Fruit fly (Drosophila melanogaster) whole organism, wandering third instar larva: ENCODE measurements around the gene Pglym78.

Experiments used
- Abd-B ChIP-seq: fragments of >200 bp; optimal IDR thresholded peaks from 2 replicates; lab custom pipeline; 2017; ENCODE audit warnings: missing biosample characterization, missing genetic modification characterization
- CG32264 ChIP-seq: fragments of 200-800 bp; sonication (Bioruptor generic); optimal IDR thresholded peaks from 2 replicates; lab custom pipeline; 2016; ENCODE audit warnings: missing biosample characterization, missing genetic modification characterization
- CG9705 ChIP-seq: fragments of 200-800 bp; sonication (Bioruptor generic); optimal IDR thresholded peaks from 2 replicates; lab custom pipeline; 2018; ENCODE audit warnings: missing biosample characterization, mild to moderate bottlenecking, missing genetic modification characterization
- CrebA ChIP-seq: fragments of 200-800 bp; sonication (Bioruptor generic); optimal IDR thresholded peaks from 2 replicates; lab custom pipeline; 2016; ENCODE audit warnings: missing biosample characterization, mild to moderate bottlenecking, missing genetic modification characterization, borderline replicate concordance
- Dfd ChIP-seq: fragments of >200 bp; optimal IDR thresholded peaks from 2 replicates; lab custom pipeline; 2017; ENCODE audit warnings: missing biosample characterization, missing genetic modification characterization
- Dif ChIP-seq: fragments of 200-275, 200-300 bp; sonication (Bioruptor generic); optimal IDR thresholded peaks from 2 replicates; lab custom pipeline; 2018; ENCODE audit warnings: missing biosample characterization, missing genetic modification characterization; ENCODE audit not compliant: partially characterized antibody
- GATAd ChIP-seq: sonication (Bioruptor generic); optimal IDR thresholded peaks from 2 replicates; lab custom pipeline; 2016; ENCODE audit warnings: missing biosample characterization, missing genetic modification characterization
- HLH106 ChIP-seq: fragments of 200-800 bp; optimal IDR thresholded peaks from 3 replicates; lab custom pipeline; 2019; ENCODE audit warnings: missing biosample characterization, mild to moderate bottlenecking, missing genetic modification characterization, moderate library complexity
- Hnf4 ChIP-seq: fragments of 200-800 bp; sonication (Bioruptor generic); optimal IDR thresholded peaks from 2 replicates; lab custom pipeline; 2016; ENCODE audit warnings: missing biosample characterization, mild to moderate bottlenecking, missing genetic modification characterization
- Hr78 ChIP-seq: fragments of >200 bp; optimal IDR thresholded peaks from 2 replicates; lab custom pipeline; 2017; ENCODE audit warnings: missing biosample characterization, missing genetic modification characterization
- Hr83 ChIP-seq: fragments of 200-300 bp; sonication (Bioruptor generic); optimal IDR thresholded peaks from 2 replicates; lab custom pipeline; 2016; ENCODE audit warnings: missing biosample characterization, mild to moderate bottlenecking, missing genetic modification characterization, moderate library complexity; ENCODE audit not compliant: poor library complexity, severe bottlenecking
- Jra ChIP-seq: sonication (Bioruptor generic); optimal IDR thresholded peaks from 2 replicates; lab custom pipeline; 2016; ENCODE audit warnings: missing biosample characterization, missing genetic modification characterization
- Mio ChIP-seq: sonication (Bioruptor generic); optimal IDR thresholded peaks from 2 replicates; lab custom pipeline; 2016; ENCODE audit warnings: missing biosample characterization, missing genetic modification characterization
- Myc ChIP-seq: fragments of >200 bp; optimal IDR thresholded peaks from 2 replicates; lab custom pipeline; 2017
- N ChIP-seq: fragments of >200 bp; optimal IDR thresholded peaks from 2 replicates; lab custom pipeline; 2018; ENCODE audit warnings: missing biosample characterization, missing external identifiers, missing genetic modification characterization
- OdsH ChIP-seq: fragments of 200-800 bp; sonication (Bioruptor generic); optimal IDR thresholded peaks from 2 replicates; lab custom pipeline; 2016; ENCODE audit warnings: missing biosample characterization, mild to moderate bottlenecking, missing genetic modification characterization
- Rel ChIP-seq, 2 experiments: fragments of 200-800 bp; sonication (Bioruptor generic) in 1 of 2; optimal IDR thresholded peaks; 2 replicates in 1 of 2; 3 replicates in 1 of 2; lab custom pipeline; 2016 to 2019; ENCODE audit warnings: mild to moderate bottlenecking in 2 of 2, missing biosample characterization in 2 of 2, missing genetic modification characterization in 2 of 2, moderate library complexity in 1 of 2
- Sp1 ChIP-seq: fragments of 200-800 bp; sonication (Bioruptor generic); optimal IDR thresholded peaks from 3 replicates; lab custom pipeline; 2019; ENCODE audit warnings: missing biosample characterization, mild to moderate bottlenecking, missing genetic modification characterization, moderate library complexity
- Vsx2 ChIP-seq: fragments of 200-300, 225-300 bp; sonication (Bioruptor generic); optimal IDR thresholded peaks from 2 replicates; lab custom pipeline; 2018; ENCODE audit warnings: missing biosample characterization, missing genetic modification characterization; ENCODE audit not compliant: partially characterized antibody
- br ChIP-seq: fragments of 200-800 bp; sonication (Bioruptor generic); optimal IDR thresholded peaks from 2 replicates; lab custom pipeline; 2016; ENCODE audit warnings: missing biosample characterization, missing genetic modification characterization
- brk ChIP-seq: fragments of 200-800 bp; sonication (Bioruptor generic); optimal IDR thresholded peaks from 2 replicates; lab custom pipeline; 2016; ENCODE audit warnings: missing biosample characterization, mild to moderate bottlenecking, missing genetic modification characterization
- dl ChIP-seq, 2 experiments: fragments of 175-275, 200-275 bp in 1 of 2; fragments of 200-275 bp in 1 of 2; sonication (Bioruptor generic); optimal IDR thresholded peaks; lab custom pipeline; 2018; ENCODE audit warnings: mild to moderate bottlenecking in 2 of 2, missing biosample characterization in 2 of 2, missing genetic modification characterization in 2 of 2, moderate library complexity in 2 of 2; ENCODE audit not compliant: partially characterized antibody in 2 of 2, insufficient read depth in 1 of 2
- dmrt93B ChIP-seq: fragments of 200-800 bp; sonication (Bioruptor generic); optimal IDR thresholded peaks from 2 replicates; lab custom pipeline; 2018; ENCODE audit warnings: missing biosample characterization, mild to moderate bottlenecking, missing genetic modification characterization
- dsf ChIP-seq: sonication (Bioruptor generic); optimal IDR thresholded peaks from 2 replicates; lab custom pipeline; 2016; ENCODE audit warnings: missing biosample characterization, missing genetic modification characterization, borderline replicate concordance
- ey ChIP-seq: fragments of 200-800 bp; sonication (Bioruptor generic); optimal IDR thresholded peaks from 2 replicates; lab custom pipeline; 2016; ENCODE audit warnings: missing biosample characterization, missing genetic modification characterization
- foxo ChIP-seq, 2 experiments: fragments of 200-800 bp; sonication (Bioruptor generic); optimal IDR thresholded peaks; 2 replicates in 1 of 2; 3 replicates in 1 of 2; lab custom pipeline; 2016 to 2017; ENCODE audit warnings: missing biosample characterization in 2 of 2, missing genetic modification characterization in 2 of 2
- fru ChIP-seq: fragments of 200-800 bp; sonication (Bioruptor generic); optimal IDR thresholded peaks from 3 replicates; lab custom pipeline; 2016; ENCODE audit warnings: missing biosample characterization, mild to moderate bottlenecking, missing genetic modification characterization
- h ChIP-seq: fragments of 200-800 bp; sonication (Bioruptor generic); optimal IDR thresholded peaks from 3 replicates; lab custom pipeline; 2016; ENCODE audit warnings: missing biosample characterization, mild to moderate bottlenecking, missing genetic modification characterization
- jim ChIP-seq: fragments of 175-275, 200-325 bp; sonication (Bioruptor generic); optimal IDR thresholded peaks from 2 replicates; lab custom pipeline; 2016; ENCODE audit warnings: missing biosample characterization, mild to moderate bottlenecking, missing genetic modification characterization
- lola ChIP-seq: fragments of >200 bp; optimal IDR thresholded peaks from 2 replicates; lab custom pipeline; 2017; ENCODE audit warnings: missing biosample characterization, missing genetic modification characterization
- pan ChIP-seq: fragments of >200 bp; optimal IDR thresholded peaks from 2 replicates; lab custom pipeline; 2017
- psq ChIP-seq: fragments of 200-800 bp; sonication (Bioruptor generic); optimal IDR thresholded peaks from 3 replicates; lab custom pipeline; 2017; ENCODE audit warnings: missing biosample characterization, mild to moderate bottlenecking, missing genetic modification characterization, moderate library complexity
- rgr ChIP-seq: fragments of 200-800 bp; sonication (Bioruptor generic); optimal IDR thresholded peaks from 3 replicates; lab custom pipeline; 2016; ENCODE audit warnings: missing biosample characterization, mild to moderate bottlenecking, missing genetic modification characterization
- sage ChIP-seq: fragments of 200-800 bp; sonication (Bioruptor generic); optimal IDR thresholded peaks from 2 replicates; lab custom pipeline; 2016; ENCODE audit warnings: missing biosample characterization, mild to moderate bottlenecking, missing genetic modification characterization
- sv ChIP-seq: fragments of 200-800 bp; sonication (Bioruptor generic); optimal IDR thresholded peaks from 3 replicates; lab custom pipeline; 2016; ENCODE audit warnings: missing biosample characterization, missing genetic modification characterization
- tai ChIP-seq: sonication (Bioruptor generic); optimal IDR thresholded peaks from 2 replicates; lab custom pipeline; 2016; ENCODE audit warnings: missing biosample characterization, missing genetic modification characterization
- usp ChIP-seq: fragments of >200 bp; optimal IDR thresholded peaks from 2 replicates; lab custom pipeline; 2017; ENCODE audit warnings: missing biosample characterization, missing genetic modification characterization
- woc ChIP-seq: sonication (Bioruptor generic); optimal IDR thresholded peaks from 2 replicates; lab custom pipeline; 2016; ENCODE audit warnings: missing biosample characterization, mild to moderate bottlenecking, missing genetic modification characterization

Pglym78 gene

dm6 chr3R:29122817-29123611 is 25.0 kb upstream of the Pglym78 start, which contains the start of the genes yem and Ctl2:
yem (minus strand) TSS chr3R:29122879.
Ctl2 (plus strand) TSS chr3R:29123370.
- TF ChIP-seq ey (GFP tag; lab: Kevin White, UChicago) = peak; percentile 71
- TF ChIP-seq Abd-B (GFP tag; lab: Kevin White, UChicago) = no peak
- peak; percentile 61 for TF ChIP-seq Sp1
- no peak for TF ChIP-seq CrebA (GFP tag; lab: Kevin White, UChicago)
- TF ChIP-seq jim (GFP tag; lab: Kevin White, UChicago) = no peak
- TF ChIP-seq foxo (GFP tag; optimal IDR thresholded peaks at IDR 0.05; lab: Kevin White, UChicago) = peak in 1 of 2 experiments; percentile 85
- TF ChIP-seq N (GFP tag; lab: Kevin White, UChicago) = no peak
- no peak for TF ChIP-seq CG32264 (GFP tag; lab: Kevin White, UChicago)
- TF ChIP-seq dmrt93B (GFP tag; lab: Kevin White, UChicago) = peak; percentile 64
- no peak for TF ChIP-seq Rel (GFP tag; optimal IDR thresholded peaks at IDR 0.05; lab: Kevin White, UChicago)
- TF ChIP-seq Rel (tag; optimal IDR thresholded peaks at IDR 0.05; lab: Kevin White, UChicago) = peak; percentile 47
- no peak for TF ChIP-seq Mio
- TF ChIP-seq usp = no peak
- peak; percentile 79 for TF ChIP-seq br (GFP tag; lab: Kevin White, UChicago)
- TF ChIP-seq CG9705 (GFP tag; lab: Kevin White, UChicago) = peak; percentile 63
- peak; percentile 93 for TF ChIP-seq Myc (lab: Kevin White, UChicago)
- TF ChIP-seq Jra (GFP tag; lab: Kevin White, UChicago) = no peak
- peak; percentile 23 for TF ChIP-seq Dif (GFP tag; lab: Kevin White, UChicago)
- peak; percentile 85 for TF ChIP-seq sv (GFP tag; lab: Kevin White, UChicago)
- TF ChIP-seq dl (GFP tag; optimal IDR thresholded peaks at IDR 0.05; lab: Kevin White, UChicago; ENCODE audit: insufficient read depth in 1 of 2, partially characterized antibody in 2 of 2) = no peak
- TF ChIP-seq tai (GFP tag; lab: Kevin White, UChicago) = no peak
- peak; percentile 56 for TF ChIP-seq rgr (GFP tag; lab: Kevin White, UChicago)
- TF ChIP-seq sage (GFP tag; lab: Kevin White, UChicago) = no peak
- TF ChIP-seq Dfd (GFP tag; lab: Kevin White, UChicago) = no peak
- TF ChIP-seq Hnf4 (GFP tag; lab: Kevin White, UChicago) = no peak
- peak; percentile 49 for TF ChIP-seq OdsH
- TF ChIP-seq lola (GFP tag; lab: Kevin White, UChicago) = no peak
- TF ChIP-seq h = peak; percentile 75
- peak; percentile 82 for TF ChIP-seq fru (GFP tag; lab: Kevin White, UChicago)
- TF ChIP-seq dsf = no peak
- peak; percentile 96 for TF ChIP-seq Hr83 (GFP tag; lab: Kevin White, UChicago)
- peak; percentile 71 for TF ChIP-seq HLH106
- peak; percentile 76 for TF ChIP-seq psq (GFP tag; lab: Kevin White, UChicago)
- TF ChIP-seq Hr78 (GFP tag; lab: Kevin White, UChicago) = no peak
- TF ChIP-seq pan = no peak
- peak; percentile 52 for TF ChIP-seq GATAd (GFP tag; lab: Kevin White, UChicago)
- TF ChIP-seq Vsx2 = no peak
- TF ChIP-seq woc = peak; percentile 95
- no peak for TF ChIP-seq brk (GFP tag; lab: Kevin White, UChicago)

dm6 chr3R:29124128-29124527 is 23.9 kb upstream of the Pglym78 start:
- TF ChIP-seq N (GFP tag; lab: Kevin White, UChicago) = no peak
- TF ChIP-seq foxo (GFP tag; optimal IDR thresholded peaks at IDR 0.05; lab: Kevin White, UChicago) = peak; percentile 43 to 94
- peak; percentile 56 for TF ChIP-seq Hr83 (GFP tag; lab: Kevin White, UChicago)
- peak; percentile 90 for TF ChIP-seq Hnf4 (GFP tag; lab: Kevin White, UChicago)
- no peak for TF ChIP-seq sv (GFP tag; lab: Kevin White, UChicago)
- peak; percentile 78 for TF ChIP-seq psq (GFP tag; lab: Kevin White, UChicago)
- peak; percentile 73 for TF ChIP-seq CG32264 (GFP tag; lab: Kevin White, UChicago)
- TF ChIP-seq Jra (GFP tag; lab: Kevin White, UChicago) = peak; percentile 58
- TF ChIP-seq brk (GFP tag; lab: Kevin White, UChicago) = no peak
- peak; percentile 73 for TF ChIP-seq woc
- no peak for TF ChIP-seq jim (GFP tag; lab: Kevin White, UChicago)
- TF ChIP-seq Mio = peak; percentile 36
- peak; percentile 80 for TF ChIP-seq HLH106
- peak; percentile 89 for TF ChIP-seq rgr (GFP tag; lab: Kevin White, UChicago)
- TF ChIP-seq ey (GFP tag; lab: Kevin White, UChicago) = peak; percentile 91
- TF ChIP-seq br (GFP tag; lab: Kevin White, UChicago) = peak; percentile 89
- TF ChIP-seq tai (GFP tag; lab: Kevin White, UChicago) = no peak
- no peak for TF ChIP-seq Rel (GFP tag; optimal IDR thresholded peaks at IDR 0.05; lab: Kevin White, UChicago)
- TF ChIP-seq Rel (tag; optimal IDR thresholded peaks at IDR 0.05; lab: Kevin White, UChicago) = peak; percentile 7
- TF ChIP-seq Sp1 = peak; percentile 69
- peak; percentile 81 for TF ChIP-seq OdsH
- no peak for TF ChIP-seq Dif (GFP tag; lab: Kevin White, UChicago)
- TF ChIP-seq Vsx2 = no peak
- peak; percentile 66 for TF ChIP-seq dmrt93B (GFP tag; lab: Kevin White, UChicago)
- no peak for TF ChIP-seq CrebA (GFP tag; lab: Kevin White, UChicago)
- TF ChIP-seq usp = no peak
- peak; percentile 88 for TF ChIP-seq fru (GFP tag; lab: Kevin White, UChicago)
- peak; percentile 91 for TF ChIP-seq h
- peak; percentile 20 for TF ChIP-seq dsf
